Fruit fly (Drosophila melanogaster): ENCODE measurements around the gene Npl4.
A peak's percentile ranks its signal among the peaks of the same experiment; 100 is the strongest.

The Npl4 gene

DNA sequence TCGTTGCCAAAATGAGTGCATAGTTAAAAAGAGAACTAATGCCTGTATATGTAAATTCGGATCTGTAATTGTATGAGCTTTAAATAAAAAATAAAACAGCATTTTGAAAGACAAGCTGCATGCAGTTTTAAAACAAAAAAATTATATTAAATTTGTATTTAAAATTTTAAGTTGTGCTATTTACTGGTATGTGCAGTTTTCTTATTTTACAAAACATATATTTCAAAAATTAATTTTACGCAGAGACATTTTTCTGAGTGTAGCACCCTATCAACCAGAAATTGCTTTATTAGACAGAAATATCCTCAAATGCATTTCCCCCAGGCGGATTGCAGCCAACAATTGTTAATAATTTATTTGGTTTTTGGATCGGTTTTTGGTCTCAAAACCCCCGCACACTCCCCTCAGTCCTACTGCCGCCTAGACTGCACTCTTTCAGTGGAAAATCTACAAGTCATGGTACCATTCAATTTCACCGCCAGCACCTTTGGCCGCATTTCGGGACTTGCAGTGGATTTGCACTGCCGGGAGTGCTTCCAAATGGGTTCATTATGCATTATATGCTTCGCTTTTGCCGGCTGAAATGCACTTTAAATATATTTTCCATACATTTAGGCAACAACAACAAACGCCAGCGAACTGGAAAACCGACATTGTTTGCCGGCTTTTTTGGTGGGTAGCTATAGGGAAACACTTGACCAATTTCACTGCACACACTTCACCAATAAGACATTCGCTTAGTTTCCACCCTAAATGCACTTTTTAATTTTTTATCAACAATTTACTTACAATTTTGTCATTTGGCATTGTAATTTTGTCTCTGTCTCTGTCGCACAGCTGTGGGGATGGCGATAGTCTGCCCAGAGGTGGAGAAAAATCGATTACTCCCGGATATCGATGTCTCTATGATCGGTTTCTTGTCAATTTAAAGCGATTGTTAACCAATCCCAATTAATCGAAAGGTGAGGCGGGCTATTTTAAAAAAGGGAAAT, at the start of gene Npl4:
Gene Npl4, minus strand, starts transcription at position 863 of the 992 bp plus-strand sequence.
- TF ChIP-seq OdsH (GFP tag; optimal IDR thresholded peaks at IDR 0.05) (peak; percentile 31), br (GFP tag; optimal IDR thresholded peaks at IDR 0.05) (no peak), brk (GFP tag; optimal IDR thresholded peaks at IDR 0.05) (no peak), psq (GFP tag; optimal IDR thresholded peaks at IDR 0.05) (no peak), h (GFP tag; optimal IDR thresholded peaks at IDR 0.05) (no peak), Sp1 (GFP tag; optimal IDR thresholded peaks at IDR 0.05) (no peak), usp (GFP tag; optimal IDR thresholded peaks at IDR 0.05) (no peak), Hnf4 (GFP tag; optimal IDR thresholded peaks at IDR 0.05) (peak; percentile 10), foxo (GFP tag; optimal IDR thresholded peaks at IDR 0.05) (no peak), ey (GFP tag; optimal IDR thresholded peaks at IDR 0.05) (no peak)

DNA sequence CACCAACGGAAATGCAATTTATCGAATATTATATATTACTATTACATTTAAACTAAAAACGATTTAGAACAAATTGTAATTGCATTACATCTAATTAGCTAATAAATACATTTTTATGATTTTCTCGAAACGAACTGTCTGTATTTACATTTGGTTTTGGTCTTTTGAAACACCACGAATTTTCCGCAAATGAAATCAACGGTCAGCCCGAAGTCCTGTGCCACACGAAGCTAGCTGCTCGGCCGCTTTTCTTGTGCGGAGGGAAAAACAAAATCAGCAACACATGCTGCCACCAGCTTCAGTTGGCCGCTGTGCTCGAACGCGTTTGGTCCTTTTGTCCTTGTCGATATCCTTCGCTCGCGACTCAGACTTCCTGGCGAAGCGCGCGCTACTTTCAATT, 41.0 kb upstream of the Npl4 start, which contains the start of gene Lgr3:
Gene Lgr3, plus strand, starts transcription at position 301 of the 400 bp plus-strand sequence.
- TF ChIP-seq dl (GFP tag; optimal IDR thresholded peaks at IDR 0.05; ENCODE audit: insufficient read depth in 1 of 2, partially characterized antibody in 2 of 2) (no peak), foxo (GFP tag; optimal IDR thresholded peaks at IDR 0.05) (no peak), pan (optimal IDR thresholded peaks at IDR 0.05) (no peak), OdsH (GFP tag; optimal IDR thresholded peaks at IDR 0.05) (no peak), tai (GFP tag; optimal IDR thresholded peaks at IDR 0.05) (no peak)

DNA sequence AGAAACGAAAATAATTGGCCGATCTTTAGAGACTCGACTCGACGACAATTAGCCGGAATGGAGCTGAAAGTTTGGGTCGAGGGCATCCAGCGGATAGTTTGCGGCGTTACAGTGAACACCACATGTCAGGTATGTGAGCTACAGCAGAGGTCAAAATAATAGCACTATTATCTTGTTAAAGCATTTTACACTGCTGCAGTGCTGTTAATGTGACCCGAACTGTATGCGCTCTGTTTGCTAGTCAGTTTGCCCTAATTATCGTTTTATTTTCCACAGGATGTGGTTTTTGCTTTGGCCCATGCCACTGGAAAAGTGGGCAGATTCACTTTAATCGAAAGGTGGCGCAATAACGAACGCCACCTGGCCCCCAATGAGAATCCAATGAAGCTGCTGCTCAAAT, 37.9 kb upstream of the Npl4 start:
- TF ChIP-seq h (GFP tag; optimal IDR thresholded peaks at IDR 0.05), result no peak
- TF ChIP-seq pan (optimal IDR thresholded peaks at IDR 0.05), result no peak
- TF ChIP-seq foxo (GFP tag; optimal IDR thresholded peaks at IDR 0.05), result no peak
- TF ChIP-seq CG9705 (GFP tag; optimal IDR thresholded peaks at IDR 0.05), result no peak
- no peak for TF ChIP-seq rgr (GFP tag; optimal IDR thresholded peaks at IDR 0.05)
- TF ChIP-seq lola (GFP tag; optimal IDR thresholded peaks at IDR 0.05), result no peak
- no peak for TF ChIP-seq brk (GFP tag; optimal IDR thresholded peaks at IDR 0.05)
- TF ChIP-seq psq (GFP tag; optimal IDR thresholded peaks at IDR 0.05), result no peak
- no peak for TF ChIP-seq Hr83 (GFP tag; optimal IDR thresholded peaks at IDR 0.05; ENCODE audit: poor library complexity, severe bottlenecking)
- no peak for TF ChIP-seq Mio (GFP tag; optimal IDR thresholded peaks at IDR 0.05)

DNA sequence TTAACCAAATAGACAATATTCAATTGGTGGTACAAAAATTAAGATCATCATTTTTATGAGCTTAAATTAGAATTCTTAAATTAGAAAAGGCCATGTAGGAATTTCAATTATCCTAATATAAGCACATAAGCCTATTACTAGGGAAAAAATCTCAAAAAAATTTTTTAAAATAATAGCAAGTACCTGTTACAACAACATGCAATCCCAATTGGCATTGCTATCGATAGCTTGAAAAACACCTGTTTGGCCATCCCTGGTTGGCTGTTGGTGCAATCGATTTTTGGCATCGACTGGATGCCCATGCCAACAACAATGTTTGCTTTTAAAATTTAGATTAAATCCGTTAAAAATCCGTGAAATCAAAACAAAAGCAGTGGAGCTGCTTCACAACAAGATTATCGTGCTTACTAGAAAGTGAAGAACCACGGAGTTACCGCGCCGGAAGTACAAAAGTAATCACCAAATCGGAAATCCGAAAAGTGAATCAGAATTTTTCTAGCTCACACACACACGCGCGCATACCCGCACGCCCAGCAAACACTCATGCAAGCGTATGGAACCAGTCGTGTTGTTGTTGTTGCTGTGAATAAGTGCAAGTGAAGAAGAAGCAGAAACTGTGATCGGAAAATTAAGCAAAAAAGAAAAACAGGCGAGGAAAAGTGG, 37.2 kb upstream of the Npl4 start, which contains the start of gene RASSF8:
Gene RASSF8, plus strand, starts transcription at position 265 of the 663 bp plus-strand sequence.
- TF ChIP-seq Rel (GFP tag; optimal IDR thresholded peaks at IDR 0.05) (no peak), Rel (tag; optimal IDR thresholded peaks at IDR 0.05) (no peak), N (GFP tag; optimal IDR thresholded peaks at IDR 0.05) (no peak), h (GFP tag; optimal IDR thresholded peaks at IDR 0.05) (no peak), Jra (GFP tag; optimal IDR thresholded peaks at IDR 0.05) (peak; percentile 40), CG32264 (GFP tag; optimal IDR thresholded peaks at IDR 0.05) (no peak), fru (GFP tag; optimal IDR thresholded peaks at IDR 0.05) (peak; percentile 31), ey (GFP tag; optimal IDR thresholded peaks at IDR 0.05) (peak; percentile 16), brk (GFP tag; optimal IDR thresholded peaks at IDR 0.05) (no peak), Dfd (GFP tag; optimal IDR thresholded peaks at IDR 0.05) (no peak), rgr (GFP tag; optimal IDR thresholded peaks at IDR 0.05) (no peak), lola (GFP tag; optimal IDR thresholded peaks at IDR 0.05) (no peak), Myc (optimal IDR thresholded peaks at IDR 0.05) (no peak), woc (GFP tag; optimal IDR thresholded peaks at IDR 0.05) (peak; percentile 75), pan (optimal IDR thresholded peaks at IDR 0.05) (no peak), jim (GFP tag; optimal IDR thresholded peaks at IDR 0.05) (no peak), Hnf4 (GFP tag; optimal IDR thresholded peaks at IDR 0.05) (no peak), CG9705 (GFP tag; optimal IDR thresholded peaks at IDR 0.05) (no peak), Hr83 (GFP tag; optimal IDR thresholded peaks at IDR 0.05; ENCODE audit: poor library complexity, severe bottlenecking) (peak; percentile 48), HLH106 (tag; optimal IDR thresholded peaks at IDR 0.05) (peak; percentile 27), sage (GFP tag; optimal IDR thresholded peaks at IDR 0.05) (no peak), psq (GFP tag; optimal IDR thresholded peaks at IDR 0.05) (no peak), tai (GFP tag; optimal IDR thresholded peaks at IDR 0.05) (no peak), Sp1 (GFP tag; optimal IDR thresholded peaks at IDR 0.05) (no peak), Abd-B (GFP tag; optimal IDR thresholded peaks at IDR 0.05) (no peak), dl (GFP tag; optimal IDR thresholded peaks at IDR 0.05; ENCODE audit: insufficient read depth in 1 of 2, partially characterized antibody in 2 of 2) (no peak), br (GFP tag; optimal IDR thresholded peaks at IDR 0.05) (no peak), foxo (GFP tag; optimal IDR thresholded peaks at IDR 0.05) (peak in 1 of 2 experiments; percentile 48), sv (GFP tag; optimal IDR thresholded peaks at IDR 0.05) (peak; percentile 5), Dif (GFP tag; optimal IDR thresholded peaks at IDR 0.05; ENCODE audit: partially characterized antibody) (no peak)
